Fruit fly (Drosophila melanogaster): Measurements from ENCODE around the gene CG13930.

CG13930 gene

dm6 chr3L:1670008-1670407 lies 2.5 kb downstream of the CG13930 start, which contains the start of gene RabX5:
Gene RabX5, minus strand, starts transcription at chr3L:1670108.
- TF ChIP-seq Pif1A (GFP tag; optimal IDR thresholded peaks at IDR 0.05), result no peak
- TF ChIP-seq CG34367 (tag; optimal IDR thresholded peaks at IDR 0.05), result no peak
- TF ChIP-seq CG12605 (GFP tag; IDR thresholded peaks at IDR 0.05), result no peak
- no peak for TF ChIP-seq CG15710 (tag; optimal IDR thresholded peaks at IDR 0.05)
- no peak for TF ChIP-seq Ets98B (GFP tag; IDR thresholded peaks at IDR 0.05)

dm6 chr3L:1668504-1668903 lies 4.0 kb downstream of the CG13930 start, which contains the start of gene RpL23A:
Gene RpL23A, minus strand, starts transcription at chr3L:1668654.
- TF ChIP-seq Pif1A (GFP tag; optimal IDR thresholded peaks at IDR 0.05) (no peak), CG14655 (GFP tag; optimal IDR thresholded peaks at IDR 0.05) (no peak), CG32121 (GFP tag; IDR thresholded peaks at IDR 0.05) (peak; percentile 68), CG8159 (tag; optimal IDR thresholded peaks at IDR 0.05) (peak; percentile 61), CG13204 (GFP tag; optimal IDR thresholded peaks at IDR 0.05) (peak; percentile 40), EcR (GFP tag; optimal IDR thresholded peaks at IDR 0.05) (no peak), CG17806 (tag; optimal IDR thresholded peaks at IDR 0.05) (peak; percentile 47), Ets98B (GFP tag; IDR thresholded peaks at IDR 0.05) (peak; percentile 74), CG15710 (tag; optimal IDR thresholded peaks at IDR 0.05) (peak; percentile 63), fd96Ca (GFP tag; IDR thresholded peaks at IDR 0.05) (peak; percentile 85), CG9948 (tag; optimal IDR thresholded peaks at IDR 0.05) (peak; percentile 40), CG34367 (tag; optimal IDR thresholded peaks at IDR 0.05) (peak; percentile 75), Snoo (tag; optimal IDR thresholded peaks at IDR 0.05) (peak; percentile 92), rn (GFP tag; IDR thresholded peaks at IDR 0.05) (peak; percentile 81), gl (tag; optimal IDR thresholded peaks at IDR 0.05) (peak; percentile 29), CG8301 (tag; optimal IDR thresholded peaks at IDR 0.05) (no peak), CG4496 (GFP tag; IDR thresholded peaks at IDR 0.05) (peak; percentile 92), CG10348 (GFP tag; IDR thresholded peaks at IDR 0.05) (no peak), CG12605 (GFP tag; IDR thresholded peaks at IDR 0.05) (peak; percentile 46; the same call in 1 of the 2 replicates), D1 (tag; optimal IDR thresholded peaks at IDR 0.05) (no peak), Pif1B (GFP tag; optimal IDR thresholded peaks at IDR 0.05) (no peak)

- TF ChIP-seq Pif1A (GFP tag; optimal IDR thresholded peaks at IDR 0.05) (no peak), CG12605 (GFP tag; IDR thresholded peaks at IDR 0.05) (no peak), Pif1B (GFP tag; optimal IDR thresholded peaks at IDR 0.05) (no peak), CG13204 (GFP tag; optimal IDR thresholded peaks at IDR 0.05) (no peak), Ets98B (GFP tag; IDR thresholded peaks at IDR 0.05) (no peak), EcR (GFP tag; optimal IDR thresholded peaks at IDR 0.05) (no peak), CG34367 (tag; optimal IDR thresholded peaks at IDR 0.05) (no peak), D1 (tag; optimal IDR thresholded peaks at IDR 0.05) (no peak), CG8159 (tag; optimal IDR thresholded peaks at IDR 0.05) (no peak), CG9948 (tag; optimal IDR thresholded peaks at IDR 0.05) (no peak), rn (GFP tag; IDR thresholded peaks at IDR 0.05) (no peak), fd96Ca (GFP tag; IDR thresholded peaks at IDR 0.05) (no peak), CG32121 (GFP tag; IDR thresholded peaks at IDR 0.05) (no peak), CG8301 (tag; optimal IDR thresholded peaks at IDR 0.05) (no peak), CG15710 (tag; optimal IDR thresholded peaks at IDR 0.05) (no peak), Snoo (tag; optimal IDR thresholded peaks at IDR 0.05) (no peak), CG10348 (GFP tag; IDR thresholded peaks at IDR 0.05) (no peak), gl (tag; optimal IDR thresholded peaks at IDR 0.05) (no peak)
Observed at dm6 chr3L:1667423-1667822, 5.1 kb downstream of the CG13930 start.

dm6 chr3L:1665544-1665943 lies 7.0 kb downstream of the CG13930 start:
- no peak for TF ChIP-seq D1 (tag; optimal IDR thresholded peaks at IDR 0.05)
- TF ChIP-seq CG17806 (tag; optimal IDR thresholded peaks at IDR 0.05), result no peak
- TF ChIP-seq gl (tag; optimal IDR thresholded peaks at IDR 0.05), result no peak
- no peak for TF ChIP-seq CG4496 (GFP tag; IDR thresholded peaks at IDR 0.05)
- TF ChIP-seq rn (GFP tag; IDR thresholded peaks at IDR 0.05), result no peak
- TF ChIP-seq CG9948 (tag; optimal IDR thresholded peaks at IDR 0.05), result no peak
- TF ChIP-seq fd96Ca (GFP tag; IDR thresholded peaks at IDR 0.05), result no peak
- TF ChIP-seq Pif1B (GFP tag; optimal IDR thresholded peaks at IDR 0.05), result no peak
- TF ChIP-seq CG14655 (GFP tag; optimal IDR thresholded peaks at IDR 0.05), result no peak
- TF ChIP-seq CG15710 (tag; optimal IDR thresholded peaks at IDR 0.05), result no peak
- no peak for TF ChIP-seq CG12605 (GFP tag; IDR thresholded peaks at IDR 0.05)
- TF ChIP-seq CG13204 (GFP tag; optimal IDR thresholded peaks at IDR 0.05), result no peak
- no peak for TF ChIP-seq CG8159 (tag; optimal IDR thresholded peaks at IDR 0.05)
- no peak for TF ChIP-seq Pif1A (GFP tag; optimal IDR thresholded peaks at IDR 0.05)
- no peak for TF ChIP-seq CG34367 (tag; optimal IDR thresholded peaks at IDR 0.05)
- TF ChIP-seq CG32121 (GFP tag; IDR thresholded peaks at IDR 0.05), result no peak
- no peak for TF ChIP-seq CG8301 (tag; optimal IDR thresholded peaks at IDR 0.05)

dm6 chr3L:1664876-1665275 lies 7.7 kb downstream of the CG13930 start, which contains the start of the genes Srrm234 and CG7974:
Gene Srrm234, minus strand, starts transcription at chr3L:1665064.
Gene CG7974, plus strand, starts transcription at chr3L:1665138.
- TF ChIP-seq rn (GFP tag; IDR thresholded peaks at IDR 0.05) (no peak), gl (tag; optimal IDR thresholded peaks at IDR 0.05) (no peak), CG14655 (GFP tag; optimal IDR thresholded peaks at IDR 0.05) (no peak), CG8301 (tag; optimal IDR thresholded peaks at IDR 0.05) (no peak), CG12605 (GFP tag; IDR thresholded peaks at IDR 0.05) (no peak), CG34367 (tag; optimal IDR thresholded peaks at IDR 0.05) (no peak), Pif1A (GFP tag; optimal IDR thresholded peaks at IDR 0.05) (no peak), Pif1B (GFP tag; optimal IDR thresholded peaks at IDR 0.05) (no peak), EcR (GFP tag; optimal IDR thresholded peaks at IDR 0.05) (no peak), CG8159 (tag; optimal IDR thresholded peaks at IDR 0.05) (no peak), Snoo (tag; optimal IDR thresholded peaks at IDR 0.05) (no peak), fd96Ca (GFP tag; IDR thresholded peaks at IDR 0.05) (no peak), CG4496 (GFP tag; IDR thresholded peaks at IDR 0.05) (no peak), D1 (tag; optimal IDR thresholded peaks at IDR 0.05) (no peak), CG17806 (tag; optimal IDR thresholded peaks at IDR 0.05) (no peak)

dm6 chr3L:1664205-1664604 lies 8.3 kb downstream of the CG13930 start:
- 0 out of 3 replicates have a peak, but pooled peaks have one; percentile 17 for TF ChIP-seq fd96Ca (GFP tag; IDR thresholded peaks at IDR 0.05)
- no peak for TF ChIP-seq CG32121 (GFP tag; IDR thresholded peaks at IDR 0.05)
